Fruit fly (Drosophila melanogaster) whole organism, embryonic: Measurements from ENCODE around the gene CG3117.
A peak's percentile ranks its signal among the peaks of the same experiment; 100 is the strongest.

Source experiments
- Adf1 ChIP-seq: fragments of 200-800 bp; sonication (Bioruptor generic); IDR thresholded peaks from 2 replicates; pipeline ENCODE4 v1.3.6; 2022; ENCODE audit warnings: missing biosample characterization, missing genetic modification characterization
- Awh ChIP-seq: fragments of 200-800 bp; sonication (Bioruptor generic); IDR thresholded peaks from 2 replicates; pipeline ENCODE4, ENCODE4 v1.3.6; 2022; ENCODE audit warnings: missing biosample characterization, missing genetic modification characterization
- B-H2 ChIP-seq: fragments of 200-800 bp; sonication (Bioruptor generic); optimal IDR thresholded peaks from 2 replicates; lab custom pipeline; 2018; ENCODE audit warnings: missing biosample characterization, mild to moderate bottlenecking, missing genetic modification characterization
- CG11093 ChIP-seq: fragments of 200-800 bp; sonication (Bioruptor generic); IDR thresholded peaks from 3 replicates; pipeline ENCODE4 v1.3.6; 2022; ENCODE audit warnings: missing biosample characterization, missing genetic modification characterization
- CG11695 ChIP-seq: fragments of 200-800 bp; sonication (Bioruptor generic); IDR thresholded peaks from 3 replicates; pipeline ENCODE4 v1.3.6; 2022; ENCODE audit warnings: missing biosample characterization, missing genetic modification characterization
- CG12219 ChIP-seq: fragments of 200-800 bp; sonication (Bioruptor generic); optimal IDR thresholded peaks from 3 replicates; lab custom pipeline; 2018; ENCODE audit warnings: missing biosample characterization, mild to moderate bottlenecking, missing genetic modification characterization
- CG12769 ChIP-seq: fragments of 200-800 bp; sonication (Bioruptor generic); optimal IDR thresholded peaks from 2 replicates; lab custom pipeline; 2019; ENCODE audit warnings: missing biosample characterization, mild to moderate bottlenecking, missing genetic modification characterization, moderate library complexity
- CG12942 ChIP-seq: fragments of 200-800 bp; sonication (Bioruptor generic); optimal IDR thresholded peaks from 3 replicates; lab custom pipeline; 2016; ENCODE audit warnings: missing biosample characterization, missing genetic modification characterization
- CG14050 ChIP-seq: fragments of 200-800 bp; sonication (Bioruptor generic); IDR thresholded peaks from 3 replicates; pipeline ENCODE4 v1.3.6; 2022; ENCODE audit warnings: missing biosample characterization, missing genetic modification characterization
- CG17802 ChIP-seq: fragments of 200-800 bp; sonication (Bioruptor generic); optimal IDR thresholded peaks from 2 replicates; lab custom pipeline; 2018; ENCODE audit warnings: missing biosample characterization, mild to moderate bottlenecking, missing genetic modification characterization, moderate library complexity
- CG18476 ChIP-seq: fragments of 200-800 bp; sonication (Bioruptor generic); optimal IDR thresholded peaks from 2 replicates; lab custom pipeline; 2016; ENCODE audit warnings: missing biosample characterization, mild to moderate bottlenecking, missing genetic modification characterization
- CG2116 ChIP-seq: fragments of 200-800 bp; sonication (Bioruptor generic); optimal IDR thresholded peaks from 3 replicates; lab custom pipeline; 2018; ENCODE audit warnings: missing biosample characterization, mild to moderate bottlenecking, missing genetic modification characterization
- CG2712 ChIP-seq: fragments of 200-800 bp; optimal IDR thresholded peaks from 3 replicates; lab custom pipeline; 2019; ENCODE audit warnings: missing biosample characterization, mild to moderate bottlenecking, missing genetic modification characterization, moderate library complexity
- CG3281 ChIP-seq: fragments of 200-800 bp; sonication (Bioruptor generic); optimal IDR thresholded peaks from 3 replicates; lab custom pipeline; 2017; ENCODE audit warnings: missing biosample characterization, mild to moderate bottlenecking, missing genetic modification characterization
- CG33213 ChIP-seq: fragments of 200-800 bp; sonication (Bioruptor generic); optimal IDR thresholded peaks from 3 replicates; lab custom pipeline; 2016; ENCODE audit warnings: missing biosample characterization, missing genetic modification characterization
- CG6689 ChIP-seq: fragments of 200-800 bp; sonication (Bioruptor generic); IDR thresholded peaks from 2 replicates; pipeline ENCODE4 v1.3.6; 2022; ENCODE audit warnings: missing biosample characterization, missing genetic modification characterization
- CG7372 ChIP-seq: fragments of 200-800 bp; sonication (Bioruptor generic); IDR thresholded peaks from 2 replicates; pipeline ENCODE4 v1.3.6; 2022; ENCODE audit warnings: missing biosample characterization, missing genetic modification characterization
- CG7556 ChIP-seq: fragments of 200-800 bp; sonication (Bioruptor generic); optimal IDR thresholded peaks from 2 replicates; lab custom pipeline; 2017; ENCODE audit warnings: missing biosample characterization, mild to moderate bottlenecking, missing genetic modification characterization
- CG8281 ChIP-seq: fragments of 200-800 bp; sonication (Bioruptor generic); optimal IDR thresholded peaks from 2 replicates; lab custom pipeline; 2018; ENCODE audit warnings: missing biosample characterization, mild to moderate bottlenecking, missing genetic modification characterization, moderate library complexity
- CG8944 ChIP-seq: fragments of 200-800 bp; sonication (Bioruptor generic); optimal IDR thresholded peaks from 3 replicates; lab custom pipeline; 2016; ENCODE audit warnings: missing biosample characterization, missing genetic modification characterization
- CG9215 ChIP-seq: fragments of 200-800 bp; sonication (Bioruptor generic); IDR thresholded peaks from 2 replicates; pipeline ENCODE4 v1.3.6; 2022; ENCODE audit warnings: missing biosample characterization, missing genetic modification characterization
- CG9609 ChIP-seq: fragments of 200-800 bp; sonication (Bioruptor generic); optimal IDR thresholded peaks from 3 replicates; lab custom pipeline; 2016; ENCODE audit warnings: missing biosample characterization, missing genetic modification characterization
- Camta ChIP-seq: fragments of 200-800 bp; sonication (Bioruptor generic); optimal IDR thresholded peaks from 2 replicates; lab custom pipeline; 2016; ENCODE audit warnings: missing biosample characterization, missing genetic modification characterization
- Dll ChIP-seq: fragments of 200-800 bp; sonication (Bioruptor generic); IDR thresholded peaks from 4 replicates; pipeline ENCODE4 v1.3.6; 2022; ENCODE audit warnings: missing biosample characterization, missing genetic modification characterization; ENCODE audit not compliant: partially characterized antibody
- H15 ChIP-seq: fragments of 200-800 bp; sonication (Bioruptor generic); IDR thresholded peaks from 3 replicates; pipeline ENCODE4 v1.3.6; 2022; ENCODE audit warnings: missing biosample characterization, missing genetic modification characterization
- H2.0 ChIP-seq: fragments of 200-800 bp; sonication (Bioruptor generic); IDR thresholded peaks from 2 replicates; pipeline ENCODE4 v1.3.6; 2022; ENCODE audit warnings: missing biosample characterization, missing genetic modification characterization
- HLH3B ChIP-seq: fragments of 200-800 bp; sonication (Bioruptor generic); IDR thresholded peaks from 2 replicates; pipeline ENCODE4 v1.3.6; 2022; ENCODE audit warnings: missing biosample characterization, missing genetic modification characterization
- Hmx ChIP-seq: fragments of 200-800 bp; sonication (Bioruptor generic); optimal IDR thresholded peaks from 2 replicates; lab custom pipeline; 2016; ENCODE audit warnings: missing biosample characterization, missing genetic modification characterization
- Hsf ChIP-seq: fragments of 200-800 bp; sonication (Bioruptor generic); optimal IDR thresholded peaks from 3 replicates; lab custom pipeline; 2016; ENCODE audit warnings: missing biosample characterization, missing genetic modification characterization
- Kr ChIP-seq: fragments of 200-800 bp; sonication (Bioruptor generic); optimal IDR thresholded peaks from 2 replicates; lab custom pipeline; 2017; ENCODE audit warnings: missing biosample characterization, mild to moderate bottlenecking, missing genetic modification characterization
- MESR4 ChIP-seq: fragments of 200-800 bp; sonication (Bioruptor generic); optimal IDR thresholded peaks from 2 replicates; lab custom pipeline; 2018; ENCODE audit warnings: missing biosample characterization, mild to moderate bottlenecking, missing genetic modification characterization, moderate library complexity
- MTF-1 ChIP-seq: fragments of 200-800 bp; sonication (Bioruptor generic); optimal IDR thresholded peaks from 2 replicates; lab custom pipeline; 2018; ENCODE audit warnings: missing biosample characterization, mild to moderate bottlenecking, missing genetic modification characterization, borderline replicate concordance
- PHDP ChIP-seq: fragments of 200-800 bp; sonication (Bioruptor generic); optimal IDR thresholded peaks from 3 replicates; lab custom pipeline; 2018; ENCODE audit warnings: missing biosample characterization, mild to moderate bottlenecking, missing genetic modification characterization, moderate library complexity
- Vsx1 ChIP-seq: fragments of 200-800 bp; sonication (Bioruptor generic); optimal IDR thresholded peaks from 2 replicates; lab custom pipeline; 2017; ENCODE audit warnings: missing biosample characterization, mild to moderate bottlenecking, missing genetic modification characterization, missing genetic modification reagents
- Xrp1 ChIP-seq: fragments of 200-800 bp; sonication (Bioruptor generic); IDR thresholded peaks from 2 replicates; pipeline ENCODE4 v1.3.6; 2022; ENCODE audit warnings: missing biosample characterization, missing genetic modification characterization
- aop ChIP-seq: fragments of 200-800 bp; sonication (Bioruptor generic); IDR thresholded peaks from 2 replicates; pipeline ENCODE4 v1.3.6; 2022; ENCODE audit warnings: missing biosample characterization, missing genetic modification characterization
- ara ChIP-seq: fragments of 200-800 bp; sonication (Bioruptor generic); IDR thresholded peaks from 2 replicates; pipeline ENCODE4 v1.3.6; 2022; ENCODE audit warnings: missing biosample characterization, missing genetic modification characterization
- bbx ChIP-seq: fragments of 200-800 bp; sonication (Bioruptor generic); IDR thresholded peaks from 2 replicates; pipeline ENCODE4 v1.3.6; 2022; ENCODE audit warnings: missing biosample characterization, missing genetic modification characterization; ENCODE audit not compliant: partially characterized antibody
- bsh ChIP-seq, 2 experiments: fragments of 200-800 bp; sonication (Bioruptor generic); optimal IDR thresholded peaks; 2 replicates each; lab custom pipeline; 2017 to 2018; ENCODE audit warnings: mild to moderate bottlenecking in 2 of 2, missing biosample characterization in 2 of 2, missing genetic modification characterization in 2 of 2, moderate library complexity in 1 of 2
- cas ChIP-seq: fragments of 200-800 bp; sonication (Bioruptor generic); IDR thresholded peaks from 2 replicates; pipeline ENCODE4 v1.3.6; 2022; ENCODE audit warnings: missing biosample characterization, missing genetic modification characterization
- da ChIP-seq: fragments of 200-800 bp; sonication (Bioruptor generic); optimal IDR thresholded peaks from 2 replicates; lab custom pipeline; 2016; ENCODE audit warnings: missing biosample characterization, missing genetic modification characterization
- gt ChIP-seq: fragments of 200-800 bp; sonication (Bioruptor generic); IDR thresholded peaks from 2 replicates; pipeline ENCODE4 v1.3.6; 2022; ENCODE audit warnings: missing biosample characterization, missing genetic modification characterization
- lbe ChIP-seq: fragments of 200-800 bp; sonication (Bioruptor generic); optimal IDR thresholded peaks from 2 replicates; lab custom pipeline; 2016; ENCODE audit warnings: missing biosample characterization, mild to moderate bottlenecking, missing genetic modification characterization
- lola ChIP-seq, 3 experiments: fragments of >200 bp in 2 of 3; fragments of 200-800 bp in 1 of 3; sonication (Bioruptor generic) in 1 of 3; optimal IDR thresholded peaks; 2 replicates each; lab custom pipeline; 2017 to 2019; ENCODE audit warnings: missing biosample characterization in 3 of 3, missing genetic modification characterization in 3 of 3, mild to moderate bottlenecking in 1 of 3, moderate library complexity in 1 of 3
- lov ChIP-seq, 2 experiments: fragments of 200-800 bp in 1 of 2; fragments of >200 bp in 1 of 2; sonication (Bioruptor generic) in 1 of 2; IDR thresholded peaks in 1 of 2; optimal IDR thresholded peaks in 1 of 2; 2 replicates in 1 of 2; 3 replicates in 1 of 2; pipeline versions ENCODE4 v1.3.6 to Lab custom; 2017 to 2022; ENCODE audit warnings: missing biosample characterization in 1 of 2, missing genetic modification characterization in 1 of 2
- mirr ChIP-seq: fragments of 200-800 bp; sonication (Bioruptor generic); optimal IDR thresholded peaks from 3 replicates; lab custom pipeline; 2018; ENCODE audit warnings: missing biosample characterization, mild to moderate bottlenecking, missing genetic modification characterization
- org-1 ChIP-seq: fragments of 200-800 bp; sonication (Bioruptor generic); optimal IDR thresholded peaks from 2 replicates; lab custom pipeline; 2017; ENCODE audit warnings: missing biosample characterization, missing genetic modification characterization
- phol ChIP-seq: fragments of 200-800 bp; sonication (Bioruptor generic); optimal IDR thresholded peaks from 3 replicates; lab custom pipeline; 2018; ENCODE audit warnings: missing biosample characterization, mild to moderate bottlenecking, missing genetic modification characterization, moderate library complexity
- sqz ChIP-seq: fragments of 200-800 bp; sonication (Bioruptor generic); optimal IDR thresholded peaks from 3 replicates; lab custom pipeline; 2018; ENCODE audit warnings: missing biosample characterization, mild to moderate bottlenecking, missing genetic modification characterization
- toy ChIP-seq: fragments of 200-800 bp; sonication (Bioruptor generic); IDR thresholded peaks from 2 replicates; pipeline ENCODE4 v1.3.6; 2022; ENCODE audit warnings: missing biosample characterization, missing genetic modification characterization

The CG3117 gene

dm6 chr2L:2856960-2857584 lies 10.1 kb upstream of the CG3117 start, which contains the start of gene CG2991 (continued):
- TF ChIP-seq mirr (peak; percentile 2), MESR4 (peak; percentile 82), bsh (GFP tag; optimal IDR thresholded peaks at IDR 0.05; lab: Kevin White, UChicago) (peak in 1 of 2 experiments; percentile 3), H15 (no peak), Vsx1 (GFP tag; lab: Kevin White, UChicago) (peak; percentile 34), HLH3B (GFP tag; lab: Robert Waterston, UW) (no peak), Adf1 (GFP tag; lab: Robert Waterston, UW) (no peak), CG7372 (no peak), toy (GFP tag; lab: Robert Waterston, UW) (no peak), CG12769 (tag; lab: Kevin White, UChicago) (peak; percentile 44), ara (GFP tag; lab: Robert Waterston, UW) (no peak), CG8281 (tag; lab: Kevin White, UChicago) (no peak), CG18476 (GFP tag; lab: Kevin White, UChicago) (no peak), MTF-1 (no peak), Xrp1 (no peak), org-1 (GFP tag; lab: Kevin White, UChicago) (no peak), B-H2 (peak; percentile 64), phol (tag; lab: Kevin White, UChicago) (peak; percentile 45), Kr (GFP tag; lab: Kevin White, UChicago) (no peak), CG6689 (GFP tag; lab: Robert Waterston, UW) (no peak), CG2116 (GFP tag; lab: Kevin White, UChicago) (peak; percentile 74), PHDP (peak; percentile 4), lola (GFP tag; optimal IDR thresholded peaks at IDR 0.05; lab: Kevin White, UChicago) (no peak), CG11093 (GFP tag; lab: Robert Waterston, UW) (no peak), CG14050 (GFP tag; lab: Robert Waterston, UW) (no peak), bbx (GFP tag; lab: Robert Waterston, UW) (peak; percentile 87), Hmx (GFP tag; lab: Kevin White, UChicago) (no peak), CG7556 (no peak), CG2712 (tag; lab: Kevin White, UChicago) (peak; percentile 56), CG12219 (GFP tag; lab: Kevin White, UChicago) (no peak), Awh (GFP tag; lab: Robert Waterston, UW) (no peak), aop (GFP tag; lab: Robert Waterston, UW) (no peak), Camta (GFP tag; lab: Kevin White, UChicago) (no peak), CG9215 (GFP tag; lab: Robert Waterston, UW) (no peak), cas (no peak), H2.0 (GFP tag; lab: Robert Waterston, UW) (no peak), CG8944 (GFP tag; lab: Kevin White, UChicago) (no peak), CG3281 (GFP tag; lab: Kevin White, UChicago) (peak; percentile 6), CG11695 (GFP tag; lab: Robert Waterston, UW) (no peak), Hsf (GFP tag; lab: Kevin White, UChicago) (peak; percentile 37), sqz (GFP tag; lab: Kevin White, UChicago) (no peak), gt (GFP tag; lab: Robert Waterston, UW) (no peak), Dll (GFP tag; lab: Robert Waterston, UW) (peak; percentile 83), CG12942 (no peak), CG9609 (GFP tag; lab: Kevin White, UChicago) (no peak), lov (optimal IDR thresholded peaks at IDR 0.05; lab: Kevin White, UChicago) (no peak), lov (GFP tag; IDR thresholded peaks at IDR 0.05; lab: Robert Waterston, UW) (no peak), CG33213 (GFP tag; lab: Kevin White, UChicago) (peak; percentile 68), lbe (peak; percentile 55), da (GFP tag; lab: Kevin White, UChicago) (no peak), CG17802 (no peak)
